Worm (Caenorhabditis elegans) whole organism, L4/young adult: Measurements from ENCODE around the gene act-2.

Source experiments
- W03F9.2 ChIP-seq: fragments of 150-350 bp; optimal IDR thresholded peaks from 2 replicates; lab custom pipeline; 2014; ENCODE audit warnings: missing biosample characterization, missing genetic modification characterization
- him-1 ChIP-seq: sonication (generic microtip); optimal IDR thresholded peaks from 2 replicates; lab custom pipeline; 2016; ENCODE audit warnings: missing genotype, missing genetic modification reagents, missing genetic modification characterization, missing compliant biosample characterization

ce11 chrV:11121247-11121646 is 43.3 kb upstream of the act-2 start:
- no peak for TF ChIP-seq him-1 (tag; lab: Kevin White, UChicago)
- no peak for TF ChIP-seq W03F9.2 (tag; lab: Kevin White, UChicago)
